Fruit fly (Drosophila melanogaster): ENCODE measurements around the gene CG4119.

DNA sequence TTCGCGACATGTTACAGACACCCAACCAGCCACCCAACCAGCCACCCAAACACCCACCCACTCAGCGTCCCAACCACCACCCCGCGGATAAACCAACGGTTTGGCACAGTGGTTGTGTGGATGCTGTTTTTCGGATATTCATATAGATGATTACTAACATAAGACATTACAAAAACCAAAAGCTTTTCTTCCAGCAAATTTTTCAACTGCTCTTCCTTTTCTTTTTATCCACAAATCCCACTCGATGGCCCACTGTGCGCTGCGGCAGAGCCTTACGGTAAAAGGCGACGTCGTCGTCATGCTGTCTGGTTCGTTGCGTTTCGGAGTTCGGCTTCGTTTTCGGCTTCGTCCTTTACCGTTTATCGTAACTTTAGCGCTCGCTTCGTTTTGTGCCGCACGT, 27.3 kb upstream of the CG4119 start:
- TF ChIP-seq CG7357 (GFP tag; IDR thresholded peaks at IDR 0.05) (peak; percentile 52; the same call in 2 of the 3 replicates), Lpt (GFP tag; optimal IDR thresholded peaks at IDR 0.05) (no peak), gfzf (GFP tag; optimal IDR thresholded peaks at IDR 0.05) (no peak), CG31441 (GFP tag; IDR thresholded peaks at IDR 0.05) (no peak), sima (GFP tag; optimal IDR thresholded peaks at IDR 0.05) (no peak), fd64A (GFP tag; optimal IDR thresholded peaks at IDR 0.05) (no peak), stwl (tag; optimal IDR thresholded peaks at IDR 0.05) (no peak), CG15073 (GFP tag; optimal IDR thresholded peaks at IDR 0.05) (no peak), CG17612 (GFP tag; IDR thresholded peaks at IDR 0.05) (no peak), cad (GFP tag; optimal IDR thresholded peaks at IDR 0.05) (no peak)

All from whole organism, embryonic.